Fruit fly (Drosophila melanogaster) whole organism, embryonic: ENCODE data around the gene CG18302.
A peak's percentile ranks its signal among the peaks of the same experiment; 100 is the strongest.

Experiments
- B-H1 ChIP-seq: fragments of 200-800 bp; sonication (Bioruptor generic); IDR thresholded peaks from 3 replicates; pipeline ENCODE4 v1.3.6; 2022; ENCODE audit warnings: missing biosample characterization, missing genetic modification characterization
- BEAF-32 ChIP-seq: fragments of 200-800 bp; sonication (Bioruptor generic); optimal IDR thresholded peaks from 3 replicates; lab custom pipeline; 2017; ENCODE audit warnings: missing biosample characterization, missing genetic modification characterization, mild to moderate bottlenecking, moderate library complexity, missing genetic modification reagents
- Bdp1 ChIP-seq: fragments of 200-800 bp; sonication (Bioruptor generic); optimal IDR thresholded peaks from 3 replicates; lab custom pipeline; 2016; ENCODE audit warnings: missing biosample characterization, missing genetic modification characterization
- CG10959 ChIP-seq: fragments of 200-800 bp; sonication (Bioruptor generic); IDR thresholded peaks from 2 replicates; pipeline ENCODE4 v1.3.6; 2022; ENCODE audit warnings: missing biosample characterization, missing genetic modification characterization
- CG12769 ChIP-seq: fragments of 200-800 bp; sonication (Bioruptor generic); optimal IDR thresholded peaks from 2 replicates; lab custom pipeline; 2019; ENCODE audit warnings: missing biosample characterization, mild to moderate bottlenecking, missing genetic modification characterization, moderate library complexity
- CG13775 ChIP-seq: fragments of 200-800 bp; sonication (Bioruptor generic); optimal IDR thresholded peaks from 3 replicates; lab custom pipeline; 2017; ENCODE audit warnings: missing biosample characterization, mild to moderate bottlenecking, missing genetic modification characterization
- CG15073 ChIP-seq: fragments of 200-800 bp; sonication (Bioruptor generic); optimal IDR thresholded peaks from 2 replicates; lab custom pipeline; 2016; ENCODE audit warnings: missing biosample characterization, missing genetic modification characterization
- CG2199 ChIP-seq: fragments of 200-800 bp; sonication (Bioruptor generic); IDR thresholded peaks from 3 replicates; pipeline ENCODE4 v1.3.6; 2022; ENCODE audit warnings: missing biosample characterization, missing genetic modification characterization
- CG2875 ChIP-seq: fragments of 200-800 bp; sonication (Bioruptor generic); optimal IDR thresholded peaks from 2 replicates; lab custom pipeline; 2017; ENCODE audit warnings: missing biosample characterization, mild to moderate bottlenecking, missing genetic modification characterization, missing genetic modification reagents
- CG33213 ChIP-seq: fragments of 200-800 bp; sonication (Bioruptor generic); optimal IDR thresholded peaks from 3 replicates; lab custom pipeline; 2016; ENCODE audit warnings: missing biosample characterization, missing genetic modification characterization
- CG34224 ChIP-seq: fragments of 200-800 bp; sonication (Bioruptor generic); IDR thresholded peaks from 3 replicates; pipeline ENCODE4 v1.3.6; 2022; ENCODE audit warnings: missing biosample characterization, missing genetic modification characterization; ENCODE audit not compliant: partially characterized antibody
- CG34376 ChIP-seq: fragments of 200-800 bp; sonication (Bioruptor generic); optimal IDR thresholded peaks from 2 replicates; lab custom pipeline; 2018; ENCODE audit warnings: missing biosample characterization, mild to moderate bottlenecking, missing genetic modification characterization
- CG42726 ChIP-seq: fragments of 200-800 bp; sonication (Bioruptor generic); IDR thresholded peaks from 2 replicates; pipeline ENCODE4 v1.3.6; 2022; ENCODE audit warnings: missing biosample characterization, missing genetic modification characterization; ENCODE audit not compliant: partially characterized antibody
- CG4424 ChIP-seq: fragments of 200-800 bp; sonication (Bioruptor generic); optimal IDR thresholded peaks from 3 replicates; lab custom pipeline; 2016; ENCODE audit warnings: missing biosample characterization, missing genetic modification characterization
- CG4707 ChIP-seq: fragments of 200-800 bp; sonication (Bioruptor generic); optimal IDR thresholded peaks from 2 replicates; lab custom pipeline; 2018; ENCODE audit warnings: missing biosample characterization, mild to moderate bottlenecking, missing genetic modification characterization, moderate library complexity
- CG7271 ChIP-seq: fragments of 200-800 bp; sonication (Bioruptor generic); optimal IDR thresholded peaks from 2 replicates; lab custom pipeline; 2018; ENCODE audit warnings: missing biosample characterization, mild to moderate bottlenecking, missing genetic modification characterization, moderate library complexity
- CG7556 ChIP-seq: fragments of 200-800 bp; sonication (Bioruptor generic); optimal IDR thresholded peaks from 2 replicates; lab custom pipeline; 2017; ENCODE audit warnings: missing biosample characterization, mild to moderate bottlenecking, missing genetic modification characterization
- CG9437 ChIP-seq: fragments of 200-800 bp; sonication (Bioruptor generic); optimal IDR thresholded peaks from 2 replicates; lab custom pipeline; 2018; ENCODE audit warnings: missing biosample characterization, mild to moderate bottlenecking, missing genetic modification characterization
- CG9609 ChIP-seq: fragments of 200-800 bp; sonication (Bioruptor generic); optimal IDR thresholded peaks from 3 replicates; lab custom pipeline; 2016; ENCODE audit warnings: missing biosample characterization, missing genetic modification characterization
- Dip3 ChIP-seq: fragments of 200-800 bp; sonication (Bioruptor generic); optimal IDR thresholded peaks from 3 replicates; lab custom pipeline; 2016; ENCODE audit warnings: missing biosample characterization, missing genetic modification characterization
- Elba2 ChIP-seq: fragments of 200-800 bp; sonication (Bioruptor generic); optimal IDR thresholded peaks from 3 replicates; lab custom pipeline; 2016; ENCODE audit warnings: missing biosample characterization, missing genetic modification characterization
- Fer1 ChIP-seq: fragments of 200-800 bp; sonication (Bioruptor generic); optimal IDR thresholded peaks from 2 replicates; lab custom pipeline; 2017; ENCODE audit warnings: missing biosample characterization, mild to moderate bottlenecking, missing genetic modification characterization
- H15 ChIP-seq: fragments of 200-800 bp; sonication (Bioruptor generic); IDR thresholded peaks from 3 replicates; pipeline ENCODE4 v1.3.6; 2022; ENCODE audit warnings: missing biosample characterization, missing genetic modification characterization
- HLH3B ChIP-seq: fragments of 200-800 bp; sonication (Bioruptor generic); IDR thresholded peaks from 2 replicates; pipeline ENCODE4 v1.3.6; 2022; ENCODE audit warnings: missing biosample characterization, missing genetic modification characterization
- Hmr ChIP-seq: fragments of 200-800 bp; sonication (Bioruptor generic); optimal IDR thresholded peaks from 3 replicates; lab custom pipeline; 2017; ENCODE audit warnings: mild to moderate bottlenecking, missing biosample characterization, missing genetic modification reagents, missing genetic modification characterization
- MBD-R2 ChIP-seq: fragments of 200-800 bp; sonication (Bioruptor generic); IDR thresholded peaks from 2 replicates; pipeline ENCODE4 v1.3.6; 2022; ENCODE audit warnings: missing biosample characterization, missing genetic modification characterization
- NC2β ChIP-seq: fragments of 200-800 bp; sonication (Bioruptor generic); optimal IDR thresholded peaks from 2 replicates; lab custom pipeline; 2016; ENCODE audit warnings: missing biosample characterization, missing genetic modification characterization
- Pdp1 ChIP-seq, 2 experiments: fragments of 200-800 bp; sonication (Bioruptor generic); optimal IDR thresholded peaks; 3 replicates each; lab custom pipeline; 2016; ENCODE audit warnings: missing biosample characterization in 2 of 2, missing genetic modification characterization in 2 of 2, mild to moderate bottlenecking in 1 of 2, moderate library complexity in 1 of 2
- bab2 ChIP-seq: fragments of 200-800 bp; sonication (Bioruptor generic); optimal IDR thresholded peaks from 2 replicates; lab custom pipeline; 2016; ENCODE audit warnings: missing biosample characterization, missing genetic modification characterization
- chinmo ChIP-seq: fragments of 200-800 bp; sonication (Bioruptor generic); IDR thresholded peaks from 4 replicates; pipeline ENCODE4 v1.3.6; 2022; ENCODE audit warnings: missing biosample characterization, missing genetic modification characterization; ENCODE audit not compliant: partially characterized antibody
- corto ChIP-seq: fragments of 200-800 bp; sonication (Bioruptor generic); optimal IDR thresholded peaks from 2 replicates; lab custom pipeline; 2016; ENCODE audit warnings: missing biosample characterization, mild to moderate bottlenecking, missing genetic modification characterization, moderate library complexity
- crp ChIP-seq, 2 experiments: fragments of 200-800 bp; sonication (Bioruptor generic); optimal IDR thresholded peaks; 2 replicates in 1 of 2; 3 replicates in 1 of 2; lab custom pipeline; 2017; ENCODE audit warnings: missing biosample characterization in 2 of 2, missing genetic modification characterization in 2 of 2, mild to moderate bottlenecking in 1 of 2, moderate library complexity in 1 of 2
- cwo ChIP-seq: fragments of 200-800 bp; sonication (Bioruptor generic); optimal IDR thresholded peaks from 3 replicates; lab custom pipeline; 2017; ENCODE audit warnings: missing biosample characterization, missing genetic modification characterization, mild to moderate bottlenecking, moderate library complexity, missing genetic modification reagents
- fd102C ChIP-seq: fragments of 200-800 bp; sonication (Bioruptor generic); optimal IDR thresholded peaks from 2 replicates; lab custom pipeline; 2018; ENCODE audit warnings: missing biosample characterization, mild to moderate bottlenecking, missing genetic modification characterization, moderate library complexity
- fu2 ChIP-seq: fragments of 200-800 bp; sonication (Bioruptor generic); optimal IDR thresholded peaks from 2 replicates; lab custom pipeline; 2016; ENCODE audit warnings: missing biosample characterization, missing genetic modification characterization
- hkb ChIP-seq, 2 experiments: fragments of 200-800 bp in 1 of 2; fragments of >200 bp in 1 of 2; sonication (Bioruptor generic) in 1 of 2; IDR thresholded peaks in 1 of 2; optimal IDR thresholded peaks in 1 of 2; 2 replicates each; pipeline versions ENCODE4 v1.3.6 to Lab custom; 2017 to 2022; ENCODE audit warnings: missing biosample characterization in 1 of 2, missing genetic modification characterization in 1 of 2
- insv ChIP-seq, 2 experiments: fragments of 200-800 bp; sonication (Bioruptor generic); optimal IDR thresholded peaks; 3 replicates each; lab custom pipeline; 2016 to 2018; ENCODE audit warnings: missing biosample characterization in 2 of 2, missing genetic modification characterization in 2 of 2
- jigr1 ChIP-seq: fragments of 200-800 bp; sonication (Bioruptor generic); IDR thresholded peaks from 3 replicates; pipeline ENCODE4 v1.3.6; 2022; ENCODE audit warnings: missing biosample characterization, missing genetic modification characterization
- lilli ChIP-seq: fragments of 200-800 bp; sonication (Bioruptor generic); optimal IDR thresholded peaks from 3 replicates; lab custom pipeline; 2016; ENCODE audit warnings: missing biosample characterization, missing genetic modification characterization
- nmo ChIP-seq: fragments of 200-800 bp; sonication (Bioruptor generic); optimal IDR thresholded peaks from 2 replicates; lab custom pipeline; 2018; ENCODE audit warnings: missing biosample characterization, mild to moderate bottlenecking, missing genetic modification characterization, moderate library complexity
- pho ChIP-seq: fragments of 200-800 bp; sonication (Bioruptor generic); optimal IDR thresholded peaks from 2 replicates; lab custom pipeline; 2016; ENCODE audit warnings: missing biosample characterization, missing genetic modification characterization
- phol ChIP-seq: fragments of 200-800 bp; sonication (Bioruptor generic); optimal IDR thresholded peaks from 3 replicates; lab custom pipeline; 2018; ENCODE audit warnings: missing biosample characterization, mild to moderate bottlenecking, missing genetic modification characterization, moderate library complexity
- run ChIP-seq: fragments of 200-800 bp; sonication (Bioruptor generic); optimal IDR thresholded peaks from 3 replicates; lab custom pipeline; 2018; ENCODE audit warnings: missing biosample characterization, mild to moderate bottlenecking, missing genetic modification characterization
- sens-2 ChIP-seq: fragments of 200-800 bp; sonication (Bioruptor generic); IDR thresholded peaks from 2 replicates; pipeline ENCODE4 v1.3.6; 2022; ENCODE audit warnings: missing biosample characterization, missing genetic modification characterization
- so ChIP-seq: fragments of 200-800 bp; sonication (Bioruptor generic); IDR thresholded peaks from 3 replicates; pipeline ENCODE4 v1.3.6; 2022; ENCODE audit warnings: missing biosample characterization, missing genetic modification characterization
- sug ChIP-seq: fragments of 200-800 bp; optimal IDR thresholded peaks from 2 replicates; lab custom pipeline; 2019; ENCODE audit warnings: missing biosample characterization, mild to moderate bottlenecking, missing genetic modification characterization, moderate library complexity
- tx ChIP-seq: fragments of 200-800 bp; sonication (Bioruptor generic); optimal IDR thresholded peaks from 2 replicates; lab custom pipeline; 2016; ENCODE audit warnings: missing biosample characterization, missing genetic modification characterization
- vvl ChIP-seq: fragments of 200-800 bp; sonication (Bioruptor generic); IDR thresholded peaks from 2 replicates; pipeline ENCODE4 v1.3.6; 2022; ENCODE audit warnings: missing biosample characterization, missing genetic modification characterization

CG18302 gene

dm6 chr2L:10526953-10527584, 7.1 kb upstream of the CG18302 start, which contains the start of gene Lip4 (continued):
- TF ChIP-seq bab2: peak; percentile 31
- TF ChIP-seq Pdp1 (GFP tag; optimal IDR thresholded peaks at IDR 0.05; lab: Kevin White, UChicago): peak; percentile 58 to 70
- TF ChIP-seq sens-2 (GFP tag; lab: Robert Waterston, UW): 0 out of 2 replicates have a peak, but pooled peaks have one; percentile 36
- TF ChIP-seq CG10959: peak; percentile 57; the same call in 1 of the 2 replicates
- TF ChIP-seq fu2 (GFP tag; lab: Kevin White, UChicago): peak; percentile 14
- TF ChIP-seq Fer1: peak; percentile 85
- TF ChIP-seq NC2β (GFP tag; lab: Kevin White, UChicago): peak; percentile 22
- TF ChIP-seq MBD-R2 (GFP tag; lab: Robert Waterston, UW): peak; percentile 45; the same call in 1 of the 2 replicates
- TF ChIP-seq pho: peak; percentile 34
- TF ChIP-seq tx (GFP tag; lab: Kevin White, UChicago): peak; percentile 8
- no peak for TF ChIP-seq fd102C (GFP tag; lab: Kevin White, UChicago)
- no peak for TF ChIP-seq insv (GFP tag; optimal IDR thresholded peaks at IDR 0.05; lab: Kevin White, UChicago)
- peak; percentile 55 for TF ChIP-seq run (tag; lab: Kevin White, UChicago)
- no peak for TF ChIP-seq CG4707 (GFP tag; lab: Kevin White, UChicago)
- TF ChIP-seq CG15073: peak; percentile 32
- TF ChIP-seq CG7271 (tag; lab: Kevin White, UChicago): peak; percentile 74
- peak; percentile 58 for TF ChIP-seq CG13775 (GFP tag; lab: Kevin White, UChicago)
- TF ChIP-seq CG34224 (GFP tag; lab: Robert Waterston, UW): no peak
- TF ChIP-seq H15 (GFP tag; lab: Robert Waterston, UW): peak; percentile 81
- peak; percentile 81 for TF ChIP-seq nmo (GFP tag; lab: Kevin White, UChicago)
- TF ChIP-seq Elba2 (GFP tag; lab: Kevin White, UChicago): no peak
- TF ChIP-seq corto: no peak
- TF ChIP-seq sug (tag; lab: Kevin White, UChicago): peak; percentile 39
- TF ChIP-seq vvl (GFP tag; lab: Robert Waterston, UW): peak; percentile 86
- TF ChIP-seq HLH3B (GFP tag; lab: Robert Waterston, UW): peak; percentile 83
- TF ChIP-seq CG9437 (GFP tag; lab: Kevin White, UChicago): peak; percentile 69
- peak; percentile 66 for TF ChIP-seq CG4424
- TF ChIP-seq CG33213 (GFP tag; lab: Kevin White, UChicago): peak; percentile 4
- peak; percentile 23 for TF ChIP-seq Dip3 (GFP tag; lab: Kevin White, UChicago)
- TF ChIP-seq crp (GFP tag; optimal IDR thresholded peaks at IDR 0.05; lab: Kevin White, UChicago): peak in 1 of 2 experiments; percentile 11
- TF ChIP-seq CG2875 (GFP tag; lab: Kevin White, UChicago): peak; percentile 38

dm6 chr2L:10528984-10529383, 5.1 kb upstream of the CG18302 start:
- TF ChIP-seq phol (tag; lab: Kevin White, UChicago): no peak
- TF ChIP-seq chinmo: 0 out of 4 replicates have a peak, but pooled peaks have one; percentile 32
- peak; percentile 90 for TF ChIP-seq cwo
- no peak for TF ChIP-seq hkb (optimal IDR thresholded peaks at IDR 0.05; lab: Kevin White, UChicago)
- TF ChIP-seq hkb (GFP tag; IDR thresholded peaks at IDR 0.05; lab: Robert Waterston, UW): no peak
- TF ChIP-seq CG34376 (GFP tag; lab: Kevin White, UChicago): peak; percentile 83
- no peak for TF ChIP-seq CG9609 (GFP tag; lab: Kevin White, UChicago)
- no peak for TF ChIP-seq Hmr (GFP tag; lab: Kevin White, UChicago)
- no peak for TF ChIP-seq BEAF-32 (GFP tag; lab: Kevin White, UChicago)
- 0 out of 2 replicates have a peak, but pooled peaks have one; percentile 15 for TF ChIP-seq CG42726 (GFP tag; lab: Robert Waterston, UW)
- no peak for TF ChIP-seq lilli (GFP tag; lab: Kevin White, UChicago)
- no peak for TF ChIP-seq B-H1 (GFP tag; lab: Robert Waterston, UW)
- no peak for TF ChIP-seq Bdp1
- TF ChIP-seq CG7556 (GFP tag; lab: Kevin White, UChicago): no peak
- no peak for TF ChIP-seq jigr1
- TF ChIP-seq CG2199: peak; percentile 71; the same call in 1 of the 3 replicates
- TF ChIP-seq so (GFP tag; lab: Robert Waterston, UW): no peak
- no peak for TF ChIP-seq CG12769 (tag; lab: Kevin White, UChicago)
